Worm (Caenorhabditis elegans): ENCODE data around the gene Y32G9A.2.

Gene Y32G9A.2

DNA sequence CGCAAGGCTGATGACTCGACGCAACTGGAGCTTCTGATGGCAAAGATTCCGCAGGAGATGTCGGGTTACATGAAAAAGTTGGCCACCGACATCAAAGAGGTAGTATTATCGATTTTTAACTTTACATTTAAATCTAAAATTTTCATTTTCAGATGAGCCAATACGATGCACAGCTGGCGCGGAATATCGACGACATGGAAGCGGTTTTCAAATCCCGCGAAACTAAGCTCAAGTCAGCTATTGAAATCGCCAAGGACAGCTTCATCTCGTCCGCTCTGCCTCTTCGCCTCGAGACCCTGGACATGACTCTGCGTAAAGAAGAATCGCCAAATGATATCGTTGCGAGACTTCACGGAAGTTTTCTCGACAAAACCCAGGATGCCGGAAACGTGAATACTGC is 48.6 kb upstream of the Y32G9A.2 start, which contains the start of gene T10B5.3:
T10B5.3 (minus strand) TSS at position 101 of the 400 bp plus-strand sequence.
- no peak for TF ChIP-seq nhr-67 (tag; optimal IDR thresholded peaks at IDR 0.05)
- no peak for TF ChIP-seq pqm-1 (tag; optimal IDR thresholded peaks at IDR 0.05)

DNA sequence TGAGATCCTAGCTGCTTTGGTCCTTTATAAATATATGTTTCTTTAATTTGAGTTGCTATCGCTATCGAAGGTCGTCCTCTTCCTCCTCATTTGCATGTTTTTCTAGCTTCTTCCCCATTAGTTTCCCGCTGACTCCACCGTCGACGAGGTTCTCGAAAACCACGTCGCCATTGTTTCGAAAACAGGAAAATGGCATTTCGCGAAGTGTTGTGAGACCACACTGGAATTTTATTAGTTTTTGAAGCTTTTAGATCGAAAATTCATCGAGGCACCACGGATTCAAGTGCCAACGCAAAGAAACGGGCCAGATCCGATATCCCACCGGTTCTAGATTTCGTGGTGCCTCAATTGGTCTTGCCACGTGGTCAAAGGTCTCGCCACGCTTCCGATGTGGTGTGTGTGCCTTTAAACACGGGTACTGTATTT is 47.8 kb upstream of the Y32G9A.2 start:
- no peak for TF ChIP-seq nhr-67 (tag; optimal IDR thresholded peaks at IDR 0.05)
- TF ChIP-seq fkh-2 (tag; optimal IDR thresholded peaks at IDR 0.05) = no peak
- no peak for TF ChIP-seq elt-3 (tag; optimal IDR thresholded peaks at IDR 0.05)
- TF ChIP-seq nhr-12 (tag; optimal IDR thresholded peaks at IDR 0.05) = no peak
- TF ChIP-seq nhr-28 (tag; optimal IDR thresholded peaks at IDR 0.05) = no peak
- no peak for TF ChIP-seq pha-4 (tag; optimal IDR thresholded peaks at IDR 0.05)
- TF ChIP-seq nhr-43 (tag; optimal IDR thresholded peaks at IDR 0.05; ENCODE audit: poor library complexity, severe bottlenecking) = no peak
- TF ChIP-seq ceh-28 (tag; optimal IDR thresholded peaks at IDR 0.05) = no peak
- no peak for TF ChIP-seq daf-12 (tag; optimal IDR thresholded peaks at IDR 0.05)
- no peak for TF ChIP-seq nhr-76 (tag; optimal IDR thresholded peaks at IDR 0.05)
- no peak for TF ChIP-seq tbx-2 (tag; optimal IDR thresholded peaks at IDR 0.05)
- TF ChIP-seq unc-39 (tag; optimal IDR thresholded peaks at IDR 0.05) = no peak
- TF ChIP-seq mdl-1 (tag; optimal IDR thresholded peaks at IDR 0.05) = no peak
- TF ChIP-seq ztf-11 (tag; optimal IDR thresholded peaks at IDR 0.05) = no peak
- no peak for TF ChIP-seq ama-1 (optimal IDR thresholded peaks at IDR 0.05)
- TF ChIP-seq ztf-4 (tag; optimal IDR thresholded peaks at IDR 0.05) = no peak
- no peak for TF ChIP-seq elt-1 (tag; optimal IDR thresholded peaks at IDR 0.05)
- TF ChIP-seq ceh-9 (tag; optimal IDR thresholded peaks at IDR 0.05) = no peak

DNA sequence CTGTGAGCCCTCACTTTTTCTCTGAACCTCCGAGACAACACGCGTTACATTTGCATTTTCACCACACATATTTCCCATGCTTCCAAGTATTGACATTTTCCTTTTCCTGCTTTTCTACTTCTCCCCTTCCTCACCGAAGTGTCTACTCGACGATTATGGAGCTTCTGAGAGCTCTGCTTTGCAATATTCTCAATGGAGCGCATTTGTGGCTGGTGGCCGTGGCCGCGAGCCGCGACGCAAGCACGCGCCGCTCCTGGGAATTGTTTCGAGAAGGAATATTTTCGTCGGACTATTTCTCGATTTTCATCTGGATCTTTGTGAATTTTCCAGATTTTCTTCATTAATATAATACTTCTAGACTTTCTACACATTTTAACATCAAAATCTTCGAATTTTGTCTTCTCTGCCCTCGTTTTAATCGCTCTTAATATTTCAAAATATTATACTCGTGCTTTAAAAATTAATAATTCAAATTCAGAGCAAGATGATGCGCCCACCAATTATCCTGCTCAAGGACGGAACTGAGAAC is 46.5 kb upstream of the Y32G9A.2 start, which contains the start of the genes T10B5.4 and cct-7:
T10B5.4 (minus strand) TSS at position 40 of the 529 bp plus-strand sequence.
cct-7 (plus strand) TSS at position 479 of the 529 bp plus-strand sequence.
- TF ChIP-seq pqm-1 (tag; optimal IDR thresholded peaks at IDR 0.05) (peak; percentile 43), aly-2 (tag; optimal IDR thresholded peaks at IDR 0.05) (no peak), egl-27 (tag; optimal IDR thresholded peaks at IDR 0.05) (peak; percentile 65), daf-12 (tag; optimal IDR thresholded peaks at IDR 0.05) (no peak), tbx-2 (tag; optimal IDR thresholded peaks at IDR 0.05) (peak; percentile 52), snpc-4 (tag; optimal IDR thresholded peaks at IDR 0.05) (peak; percentile 88), unc-39 (tag; optimal IDR thresholded peaks at IDR 0.05) (no peak), ceh-82 (tag; optimal IDR thresholded peaks at IDR 0.05) (no peak), mml-1 (tag; optimal IDR thresholded peaks at IDR 0.05) (no peak), hmg-11 (tag; optimal IDR thresholded peaks at IDR 0.05) (peak; percentile 89), lin-39 (tag; optimal IDR thresholded peaks at IDR 0.05) (peak; percentile 97), ama-1 (optimal IDR thresholded peaks at IDR 0.05) (peak; percentile 70), elt-2 (tag; optimal IDR thresholded peaks at IDR 0.05) (peak; percentile 62), pha-4 (tag; optimal IDR thresholded peaks at IDR 0.05) (peak; percentile 87), ztf-4 (tag; optimal IDR thresholded peaks at IDR 0.05) (peak; percentile 21), elt-3 (tag; optimal IDR thresholded peaks at IDR 0.05) (no peak), R02D3.7 (tag; optimal IDR thresholded peaks at IDR 0.05) (peak; percentile 54), lsy-12 (tag; optimal IDR thresholded peaks at IDR 0.05) (peak; percentile 77), lin-15B (tag; optimal IDR thresholded peaks at IDR 0.05) (peak; percentile 98), ZK546.5 (tag; optimal IDR thresholded peaks at IDR 0.05) (no peak), fkh-2 (tag; optimal IDR thresholded peaks at IDR 0.05) (no peak), sea-2 (GFP tag; optimal IDR thresholded peaks at IDR 0.05) (no peak), ztf-11 (tag; optimal IDR thresholded peaks at IDR 0.05) (no peak), nhr-23 (tag; optimal IDR thresholded peaks at IDR 0.05) (peak; percentile 50), ceh-28 (tag; optimal IDR thresholded peaks at IDR 0.05) (peak; percentile 57), jun-1 (tag; optimal IDR thresholded peaks at IDR 0.05) (peak; percentile 79), nhr-43 (tag; optimal IDR thresholded peaks at IDR 0.05; ENCODE audit: poor library complexity, severe bottlenecking) (peak; percentile 49), nhr-25 (tag; optimal IDR thresholded peaks at IDR 0.05) (peak; percentile 60), unc-62 (GFP tag; optimal IDR thresholded peaks at IDR 0.05) (peak; percentile 37), elt-1 (tag; optimal IDR thresholded peaks at IDR 0.05) (peak; percentile 23), skn-1 (tag; optimal IDR thresholded peaks at IDR 0.05) (peak; percentile 54), fkh-10 (GFP tag; optimal IDR thresholded peaks at IDR 0.05) (peak; percentile 97), nhr-76 (tag; optimal IDR thresholded peaks at IDR 0.05) (no peak), nhr-11 (tag; optimal IDR thresholded peaks at IDR 0.05) (peak; percentile 89), nfya-1 (tag; optimal IDR thresholded peaks at IDR 0.05; ENCODE audit: insufficient read depth) (peak; percentile 94), egl-5 (tag; optimal IDR thresholded peaks at IDR 0.05) (peak; percentile 59)

Data from whole organism, L3 larva.